Worm (Caenorhabditis elegans): ENCODE measurements around the gene pho-13.

Gene pho-13

ce11 chrII:8794072-8794471 is 12.7 kb downstream of the pho-13 start, which contains the start of gene F07H5.7:
F07H5.7 (minus strand) TSS chrII:8794172.
- no peak for TF ChIP-seq unc-62 (GFP tag; optimal IDR thresholded peaks at IDR 0.05)

ce11 chrII:8792640-8793039 is 14.2 kb downstream of the pho-13 start, which contains the start of gene idpa-2:
idpa-2 (minus strand) TSS chrII:8792740.
- no peak for TF ChIP-seq unc-62 (GFP tag; optimal IDR thresholded peaks at IDR 0.05)

ce11 chrII:8789828-8790558 is 16.8 kb downstream of the pho-13 start, which contains the start of gene F07H5.13:
F07H5.13 (plus strand) TSS chrII:8790557.
- TF ChIP-seq unc-62 (GFP tag; optimal IDR thresholded peaks at IDR 0.05) = no peak

ce11 chrII:8788752-8789151 is 18.1 kb downstream of the pho-13 start:
- TF ChIP-seq unc-62 (GFP tag; optimal IDR thresholded peaks at IDR 0.05) = no peak

DNA sequence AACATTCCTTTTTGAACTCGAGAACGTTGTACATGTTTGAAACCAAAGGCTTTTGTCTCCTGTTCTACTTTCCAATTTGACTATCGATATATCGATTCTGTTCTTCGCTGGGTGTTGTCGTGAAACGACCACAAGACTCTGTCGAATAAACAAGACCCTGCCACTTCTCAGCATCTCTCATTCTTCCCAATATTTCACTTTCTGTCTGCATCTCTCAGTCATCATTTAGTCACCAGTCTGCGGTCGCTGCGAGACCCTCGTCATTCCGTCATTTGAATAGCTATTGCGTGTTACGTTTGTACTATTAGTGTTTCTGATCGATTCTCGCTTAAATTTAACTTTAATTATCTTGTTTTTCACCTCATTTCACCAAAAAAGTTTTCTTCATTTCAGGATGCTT is 19.4 kb downstream of the pho-13 start:
- TF ChIP-seq unc-62 (GFP tag; optimal IDR thresholded peaks at IDR 0.05) = no peak

- no peak for TF ChIP-seq unc-62 (GFP tag; optimal IDR thresholded peaks at IDR 0.05)
These were observed 20.9 kb downstream of the pho-13 start for ce11 chrII:8785875-8786274.

- no peak for TF ChIP-seq unc-62 (GFP tag; optimal IDR thresholded peaks at IDR 0.05)
These were observed 22.4 kb downstream of the pho-13 start for ce11 chrII:8784235-8784928.

- TF ChIP-seq unc-62 (GFP tag; optimal IDR thresholded peaks at IDR 0.05) = no peak
These were observed 23.3 kb downstream of the pho-13 start, which contains the start of gene sgn-1 for ce11 chrII:8783451-8783967. sgn-1 (minus strand) TSS chrII:8783670.

DNA sequence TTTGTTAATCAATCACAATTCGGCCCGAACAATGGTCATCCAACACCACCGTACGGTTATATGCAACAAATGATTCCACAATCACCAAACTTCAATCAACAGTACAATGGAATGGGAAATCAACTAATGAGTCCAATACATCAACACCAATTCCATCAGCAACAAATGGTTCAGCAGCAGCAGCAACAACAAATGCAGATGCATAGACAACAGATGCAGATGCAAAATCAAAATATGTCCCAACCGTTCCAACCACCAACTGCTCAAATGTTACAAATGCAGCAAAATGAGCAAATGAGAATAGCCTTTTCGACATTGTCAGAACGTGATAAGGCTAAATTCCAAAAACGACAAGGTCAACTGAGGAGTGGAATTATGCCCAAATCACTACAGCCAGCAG is 30.3 kb downstream of the pho-13 start:
- no peak for TF ChIP-seq unc-62 (GFP tag; optimal IDR thresholded peaks at IDR 0.05)

DNA sequence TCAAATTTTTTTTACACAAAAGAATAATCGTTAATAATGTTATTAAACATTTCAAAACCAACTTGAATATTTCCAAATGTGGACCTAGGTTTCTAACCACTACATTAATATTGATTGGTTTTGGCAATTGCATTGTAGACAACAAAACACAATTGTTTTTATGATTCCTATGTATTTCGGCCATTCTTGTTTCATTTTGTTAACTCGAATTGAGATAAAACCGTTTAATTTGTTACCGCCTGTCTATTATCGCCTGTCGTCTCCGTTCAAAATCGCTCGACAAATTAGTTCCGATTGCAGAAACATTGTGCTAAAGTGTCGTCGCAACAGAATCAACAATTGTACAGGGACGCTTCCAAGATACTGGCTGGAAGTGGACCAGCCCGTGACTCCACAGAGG is 36.1 kb downstream of the pho-13 start, which contains the start of gene let-19:
let-19 (plus strand) TSS at position 301 of the 400 bp plus-strand sequence.
- TF ChIP-seq unc-62 (GFP tag; optimal IDR thresholded peaks at IDR 0.05) = no peak

- no peak for TF ChIP-seq unc-62 (GFP tag; optimal IDR thresholded peaks at IDR 0.05)
These were observed 37.4 kb downstream of the pho-13 start for ce11 chrII:8769375-8769774.

ce11 chrII:8766897-8767296 is 39.9 kb downstream of the pho-13 start, which contains the start of gene pah-1:
pah-1 (minus strand) TSS chrII:8766997.
- TF ChIP-seq unc-62 (GFP tag; optimal IDR thresholded peaks at IDR 0.05) = no peak

ce11 chrII:8766475-8766874 is 40.3 kb downstream of the pho-13 start, which contains the start of the genes nsph-1.1 and K08F8.15:
nsph-1.1 (plus strand) TSS chrII:8766775.
K08F8.15 (plus strand) TSS chrII:8766809.
- TF ChIP-seq unc-62 (GFP tag; optimal IDR thresholded peaks at IDR 0.05) = no peak

DNA sequence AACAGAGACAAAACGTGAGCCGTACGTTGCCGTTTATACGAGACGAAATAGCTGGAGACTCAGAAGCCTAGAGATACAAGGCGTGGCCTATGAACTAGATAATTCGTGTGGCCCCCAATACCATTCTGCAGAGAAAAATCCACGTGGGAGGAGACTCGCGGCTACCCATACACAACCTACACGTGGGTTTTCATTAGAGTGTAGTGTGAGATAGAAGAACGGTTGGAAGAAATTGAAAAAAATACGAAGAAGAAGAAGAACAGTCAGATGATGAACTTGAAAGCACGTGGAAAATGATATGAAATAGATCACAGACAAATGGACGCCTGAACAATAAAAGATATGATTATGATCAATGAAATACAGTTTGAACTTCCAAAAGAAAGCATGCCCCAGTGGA is 41.7 kb downstream of the pho-13 start:
- no peak for TF ChIP-seq unc-62 (GFP tag; optimal IDR thresholded peaks at IDR 0.05)

ce11 chrII:8764332-8764731 is 42.5 kb downstream of the pho-13 start:
- no peak for TF ChIP-seq unc-62 (GFP tag; optimal IDR thresholded peaks at IDR 0.05)

- TF ChIP-seq unc-62 (GFP tag; optimal IDR thresholded peaks at IDR 0.05) = no peak
These were observed 43.5 kb downstream of the pho-13 start for ce11 chrII:8763367-8763766.

Measured in whole organism, dauer.